Fruit fly (Drosophila melanogaster) Kc167 (cell line): Measurements from ENCODE around the gene CG5262.

ENCODE experiments used
- Myc ChIP-seq: fragments of >200 bp; optimal IDR thresholded peaks from 2 replicates; lab custom pipeline; 2017; ENCODE audit warnings: missing external identifiers
- Sin3A ChIP-seq: fragments of >200 bp; optimal IDR thresholded peaks from 2 replicates; lab custom pipeline; 2018; ENCODE audit warnings: missing external identifiers
- h ChIP-seq: fragments of >200 bp; optimal IDR thresholded peaks from 3 replicates; lab custom pipeline; 2018; ENCODE audit warnings: missing external identifiers
- insv ChIP-seq: fragments of >200 bp; optimal IDR thresholded peaks from 3 replicates; lab custom pipeline; 2018; ENCODE audit warnings: missing external identifiers
- psq ChIP-seq: fragments of >200 bp; optimal IDR thresholded peaks from 2 replicates; lab custom pipeline; 2017; ENCODE audit warnings: missing external identifiers
- ttk ChIP-seq: sonication (Bioruptor generic); optimal IDR thresholded peaks from 2 replicates; lab custom pipeline; 2017; ENCODE audit warnings: missing external identifiers

Gene CG5262

dm6 chr3L:20404515-20404914 lies 25.8 kb downstream of the CG5262 start:
- TF ChIP-seq ttk (lab: Kevin White, UChicago) (no peak), Myc (no peak), insv (lab: Kevin White, UChicago) (no peak), Sin3A (no peak), h (lab: Kevin White, UChicago) (no peak), psq (no peak)

dm6 chr3L:20403493-20404379 lies 26.5 kb downstream of the CG5262 start:
- TF ChIP-seq h (lab: Kevin White, UChicago) (no peak), psq (peak; percentile 45)

dm6 chr3L:20402665-20403492 lies 27.4 kb downstream of the CG5262 start:
- TF ChIP-seq psq, result peak; percentile 83
- TF ChIP-seq h (lab: Kevin White, UChicago), result no peak

dm6 chr3L:20401026-20401912 lies 29.0 kb downstream of the CG5262 start, which contains the start of gene trbl:
Gene trbl, minus strand, starts transcription at chr3L:20401609.
- TF ChIP-seq Myc (no peak), insv (lab: Kevin White, UChicago) (peak; percentile 92), psq (peak; percentile 89)

- TF ChIP-seq ttk (lab: Kevin White, UChicago) (peak; percentile 98), Sin3A (no peak)
Measured at dm6 chr3L:20400515-20400914, 29.8 kb downstream of the CG5262 start.

dm6 chr3L:20399550-20400109 lies 30.6 kb downstream of the CG5262 start:
- TF ChIP-seq insv (lab: Kevin White, UChicago) (no peak), psq (no peak), Myc (no peak), h (lab: Kevin White, UChicago) (no peak)

- TF ChIP-seq insv (lab: Kevin White, UChicago), result no peak
- TF ChIP-seq ttk (lab: Kevin White, UChicago), result no peak
- TF ChIP-seq Myc, result no peak
- no peak for TF ChIP-seq h (lab: Kevin White, UChicago)
- TF ChIP-seq Sin3A, result no peak
- no peak for TF ChIP-seq psq
Measured at dm6 chr3L:20398243-20399222, 31.7 kb downstream of the CG5262 start.

- TF ChIP-seq insv (lab: Kevin White, UChicago) (no peak), Sin3A (no peak), ttk (lab: Kevin White, UChicago) (no peak), h (lab: Kevin White, UChicago) (no peak), psq (no peak), Myc (no peak)
Measured at dm6 chr3L:20397770-20398169, 32.5 kb downstream of the CG5262 start.

dm6 chr3L:20396047-20396446 lies 34.2 kb downstream of the CG5262 start:
- TF ChIP-seq psq (no peak), h (lab: Kevin White, UChicago) (no peak), insv (lab: Kevin White, UChicago) (no peak), ttk (lab: Kevin White, UChicago) (no peak), Sin3A (no peak), Myc (no peak)

dm6 chr3L:20395257-20395909 lies 34.9 kb downstream of the CG5262 start:
- TF ChIP-seq Myc (no peak), psq (no peak)

- TF ChIP-seq ttk (lab: Kevin White, UChicago) (no peak), h (lab: Kevin White, UChicago) (no peak), Myc (no peak), insv (lab: Kevin White, UChicago) (no peak), psq (no peak), Sin3A (no peak)
Measured at dm6 chr3L:20393357-20393756, 36.9 kb downstream of the CG5262 start, which contains the start of gene CG33969. Gene CG33969, minus strand, starts transcription at chr3L:20393553.
